Worm (Caenorhabditis elegans): ENCODE data around the gene F31E3.2.

ce11 chrIII:6953373-6953772 lies 20.4 kb upstream of the F31E3.2 start:
- TF ChIP-seq isw-1 (GFP tag; IDR thresholded peaks at IDR 0.05) (no peak), skn-1 (tag; optimal IDR thresholded peaks at IDR 0.05) (no peak), ceh-90 (tag; optimal IDR thresholded peaks at IDR 0.05) (no peak), nhr-90 (tag; optimal IDR thresholded peaks at IDR 0.05; ENCODE audit: poor library complexity) (no peak), fkh-10 (GFP tag; optimal IDR thresholded peaks at IDR 0.05) (no peak), ces-1 (GFP tag; optimal IDR thresholded peaks at IDR 0.05) (no peak), lsy-2 (tag; optimal IDR thresholded peaks at IDR 0.05) (no peak), egl-13 (tag; optimal IDR thresholded peaks at IDR 0.05) (no peak)

All from whole organism, L1 larva.